Fruit fly (Drosophila melanogaster) whole organism, embryonic: ENCODE results near the gene mdlc.

Experiments
- Atf-2 ChIP-seq: fragments of 200-800 bp; sonication (Bioruptor generic); optimal IDR thresholded peaks from 2 replicates; lab custom pipeline; 2016; ENCODE audit warnings: missing biosample characterization, missing genetic modification characterization
- CG11398 ChIP-seq: fragments of 200-800 bp; sonication (Bioruptor generic); optimal IDR thresholded peaks from 2 replicates; lab custom pipeline; 2016; ENCODE audit warnings: missing biosample characterization, missing genetic modification characterization
- CG11696 ChIP-seq: fragments of 200-800 bp; sonication (Bioruptor generic); IDR thresholded peaks from 2 replicates; pipeline ENCODE4 v1.3.6; 2022; ENCODE audit warnings: missing biosample characterization, missing genetic modification characterization
- CG12219 ChIP-seq: fragments of 200-800 bp; sonication (Bioruptor generic); optimal IDR thresholded peaks from 3 replicates; lab custom pipeline; 2018; ENCODE audit warnings: missing biosample characterization, mild to moderate bottlenecking, missing genetic modification characterization
- CG12769 ChIP-seq: fragments of 200-800 bp; sonication (Bioruptor generic); optimal IDR thresholded peaks from 2 replicates; lab custom pipeline; 2019; ENCODE audit warnings: missing biosample characterization, mild to moderate bottlenecking, missing genetic modification characterization, moderate library complexity
- CG14050 ChIP-seq: fragments of 200-800 bp; sonication (Bioruptor generic); IDR thresholded peaks from 3 replicates; pipeline ENCODE4 v1.3.6; 2022; ENCODE audit warnings: missing biosample characterization, missing genetic modification characterization
- CG15696 ChIP-seq: fragments of 200-800 bp; sonication (Bioruptor generic); optimal IDR thresholded peaks from 2 replicates; lab custom pipeline; 2019; ENCODE audit warnings: missing biosample characterization, mild to moderate bottlenecking, missing genetic modification characterization, moderate library complexity
- CG16815 ChIP-seq: fragments of 200-800 bp; sonication (Bioruptor generic); optimal IDR thresholded peaks from 3 replicates; lab custom pipeline; 2017; ENCODE audit warnings: missing biosample characterization, mild to moderate bottlenecking, missing genetic modification characterization
- CG17385 ChIP-seq: fragments of 200-800 bp; sonication (Bioruptor generic); optimal IDR thresholded peaks from 3 replicates; lab custom pipeline; 2018; ENCODE audit warnings: missing biosample characterization, mild to moderate bottlenecking, missing genetic modification characterization
- CG18262 ChIP-seq: fragments of 200-800 bp; optimal IDR thresholded peaks from 3 replicates; lab custom pipeline; 2019; ENCODE audit warnings: missing biosample characterization, mild to moderate bottlenecking, missing genetic modification characterization, moderate library complexity
- CG2120 ChIP-seq: fragments of 200-800 bp; sonication (Bioruptor generic); optimal IDR thresholded peaks from 3 replicates; lab custom pipeline; 2016; ENCODE audit warnings: missing biosample characterization, missing genetic modification characterization
- CG2199 ChIP-seq: fragments of 200-800 bp; sonication (Bioruptor generic); IDR thresholded peaks from 3 replicates; pipeline ENCODE4 v1.3.6; 2022; ENCODE audit warnings: missing biosample characterization, missing genetic modification characterization
- CG2678 ChIP-seq: fragments of 200-800 bp; sonication (Bioruptor generic); optimal IDR thresholded peaks from 3 replicates; lab custom pipeline; 2019; ENCODE audit warnings: missing biosample characterization, mild to moderate bottlenecking, missing genetic modification characterization, moderate library complexity
- CG2712 ChIP-seq: fragments of 200-800 bp; optimal IDR thresholded peaks from 3 replicates; lab custom pipeline; 2019; ENCODE audit warnings: missing biosample characterization, mild to moderate bottlenecking, missing genetic modification characterization, moderate library complexity
- CG30431 ChIP-seq: fragments of 200-800 bp; sonication (Bioruptor generic); optimal IDR thresholded peaks from 2 replicates; lab custom pipeline; 2017; ENCODE audit warnings: missing biosample characterization, missing genetic modification characterization
- CG31365 ChIP-seq: fragments of 200-800 bp; sonication (Bioruptor generic); optimal IDR thresholded peaks from 2 replicates; lab custom pipeline; 2018; ENCODE audit warnings: missing biosample characterization, mild to moderate bottlenecking, missing genetic modification characterization
- CG4617 ChIP-seq: fragments of 200-800 bp; sonication (Bioruptor generic); optimal IDR thresholded peaks from 3 replicates; lab custom pipeline; 2016; ENCODE audit warnings: missing biosample characterization, missing genetic modification characterization, borderline replicate concordance
- CG6683 ChIP-seq: fragments of 200-800 bp; sonication (Bioruptor generic); optimal IDR thresholded peaks from 2 replicates; lab custom pipeline; 2017; ENCODE audit warnings: missing biosample characterization, mild to moderate bottlenecking, missing genetic modification characterization, missing genetic modification reagents
- CG6791 ChIP-seq: fragments of 200-800 bp; sonication (Bioruptor generic); IDR thresholded peaks from 3 replicates; pipeline ENCODE4 v1.3.6; 2022; ENCODE audit warnings: missing biosample characterization, missing genetic modification characterization; ENCODE audit not compliant: partially characterized antibody
- CG7963 ChIP-seq: fragments of 200-800 bp; sonication (Bioruptor generic); IDR thresholded peaks from 3 replicates; pipeline ENCODE4 v1.3.6; 2022; ENCODE audit warnings: missing biosample characterization, missing genetic modification characterization; ENCODE audit not compliant: partially characterized antibody
- CG8290 ChIP-seq, 3 experiments: fragments of 200-800 bp; sonication (Bioruptor generic); optimal IDR thresholded peaks; 2 replicates each; lab custom pipeline; 2016 to 2019; ENCODE audit warnings: missing biosample characterization in 3 of 3, missing genetic modification characterization in 3 of 3, mild to moderate bottlenecking in 2 of 3, moderate library complexity in 1 of 3
- Dref ChIP-seq: fragments of 200-800 bp; sonication (Bioruptor generic); IDR thresholded peaks from 2 replicates; pipeline ENCODE4 v1.3.6; 2022; ENCODE audit warnings: missing biosample characterization, missing genetic modification characterization
- Drgx ChIP-seq: fragments of 200-800 bp; sonication (Bioruptor generic); IDR thresholded peaks from 2 replicates; pipeline ENCODE4 v1.3.6; 2022; ENCODE audit warnings: missing biosample characterization, missing genetic modification characterization
- E2f2 ChIP-seq: fragments of 200-800 bp; sonication (Bioruptor generic); IDR thresholded peaks from 2 replicates; pipeline ENCODE4 v1.3.6; 2022; ENCODE audit warnings: missing biosample characterization, missing genetic modification characterization
- Ets97D ChIP-seq: fragments of 200-800 bp; sonication (Bioruptor generic); optimal IDR thresholded peaks from 3 replicates; lab custom pipeline; 2016; ENCODE audit warnings: missing biosample characterization, missing genetic modification characterization
- Hsf ChIP-seq: fragments of 200-800 bp; sonication (Bioruptor generic); optimal IDR thresholded peaks from 3 replicates; lab custom pipeline; 2016; ENCODE audit warnings: missing biosample characterization, missing genetic modification characterization
- Jarid2 ChIP-seq: fragments of 200-800 bp; sonication (Bioruptor generic); optimal IDR thresholded peaks from 3 replicates; lab custom pipeline; 2017; ENCODE audit warnings: mild to moderate bottlenecking, missing biosample characterization, missing genetic modification reagents, missing genetic modification characterization
- Nf-YC ChIP-seq: fragments of 200-800 bp; optimal IDR thresholded peaks from 3 replicates; lab custom pipeline; 2019; ENCODE audit warnings: missing biosample characterization, mild to moderate bottlenecking, missing genetic modification characterization, moderate library complexity
- Oli ChIP-seq: fragments of 200-800 bp; sonication (Bioruptor generic); optimal IDR thresholded peaks from 2 replicates; lab custom pipeline; 2018; ENCODE audit warnings: missing biosample characterization, mild to moderate bottlenecking, missing genetic modification characterization, moderate library complexity
- PHDP ChIP-seq: fragments of 200-800 bp; sonication (Bioruptor generic); optimal IDR thresholded peaks from 3 replicates; lab custom pipeline; 2018; ENCODE audit warnings: missing biosample characterization, mild to moderate bottlenecking, missing genetic modification characterization, moderate library complexity
- Ravus ChIP-seq: fragments of 200-800 bp; sonication (Bioruptor generic); IDR thresholded peaks from 2 replicates; pipeline ENCODE4 v1.3.6; 2022; ENCODE audit warnings: missing biosample characterization, missing genetic modification characterization
- Taf1 ChIP-seq: fragments of 200-800 bp; sonication (Bioruptor generic); IDR thresholded peaks from 2 replicates; pipeline ENCODE4 v1.3.6; 2022; ENCODE audit warnings: missing biosample characterization, missing genetic modification characterization
- Vsx1 ChIP-seq: fragments of 200-800 bp; sonication (Bioruptor generic); optimal IDR thresholded peaks from 2 replicates; lab custom pipeline; 2017; ENCODE audit warnings: missing biosample characterization, mild to moderate bottlenecking, missing genetic modification characterization, missing genetic modification reagents
- bbx ChIP-seq: fragments of 200-800 bp; sonication (Bioruptor generic); IDR thresholded peaks from 2 replicates; pipeline ENCODE4 v1.3.6; 2022; ENCODE audit warnings: missing biosample characterization, missing genetic modification characterization; ENCODE audit not compliant: partially characterized antibody
- en ChIP-seq: fragments of 200-800 bp; sonication (Bioruptor generic); optimal IDR thresholded peaks from 2 replicates; lab custom pipeline; 2016; ENCODE audit warnings: missing biosample characterization, missing genetic modification characterization
- fd102C ChIP-seq: fragments of 200-800 bp; sonication (Bioruptor generic); optimal IDR thresholded peaks from 2 replicates; lab custom pipeline; 2018; ENCODE audit warnings: missing biosample characterization, mild to moderate bottlenecking, missing genetic modification characterization, moderate library complexity
- grau ChIP-seq: fragments of 200-800 bp; optimal IDR thresholded peaks from 3 replicates; lab custom pipeline; 2019; ENCODE audit warnings: missing biosample characterization, mild to moderate bottlenecking, missing genetic modification characterization, moderate library complexity
- hbn ChIP-seq: fragments of 200-800 bp; sonication (Bioruptor generic); IDR thresholded peaks from 2 replicates; pipeline ENCODE4 v1.3.6; 2022; ENCODE audit warnings: missing biosample characterization, missing genetic modification characterization; ENCODE audit not compliant: partially characterized antibody
- kay ChIP-seq: fragments of 200-800 bp; sonication (Bioruptor generic); optimal IDR thresholded peaks from 2 replicates; lab custom pipeline; 2016; ENCODE audit warnings: missing biosample characterization, missing genetic modification characterization
- knrl ChIP-seq: fragments of 200-800 bp; sonication (Bioruptor generic); IDR thresholded peaks from 3 replicates; pipeline ENCODE4 v1.3.6; 2022; ENCODE audit warnings: missing biosample characterization, missing genetic modification characterization; ENCODE audit not compliant: partially characterized antibody
- nom ChIP-seq: fragments of 200-800 bp; sonication (Bioruptor generic); optimal IDR thresholded peaks from 2 replicates; lab custom pipeline; 2017; ENCODE audit warnings: missing biosample characterization, missing genetic modification characterization, mild to moderate bottlenecking, moderate library complexity, missing genetic modification reagents
- pnt ChIP-seq: fragments of 200-800 bp; sonication (Bioruptor generic); optimal IDR thresholded peaks from 3 replicates; lab custom pipeline; 2016; ENCODE audit warnings: missing biosample characterization, missing genetic modification characterization
- salm ChIP-seq: fragments of 200-800 bp; sonication (Bioruptor generic); optimal IDR thresholded peaks from 2 replicates; lab custom pipeline; 2018; ENCODE audit warnings: missing biosample characterization, mild to moderate bottlenecking, missing genetic modification characterization
- scrt ChIP-seq: fragments of 200-800 bp; sonication (Bioruptor generic); optimal IDR thresholded peaks from 2 replicates; lab custom pipeline; 2018; ENCODE audit warnings: missing biosample characterization, mild to moderate bottlenecking, missing genetic modification characterization, moderate library complexity
- sqz ChIP-seq: fragments of 200-800 bp; sonication (Bioruptor generic); optimal IDR thresholded peaks from 3 replicates; lab custom pipeline; 2018; ENCODE audit warnings: missing biosample characterization, mild to moderate bottlenecking, missing genetic modification characterization
- ttk ChIP-seq: fragments of 200-800 bp; sonication (Bioruptor generic); IDR thresholded peaks from 2 replicates; pipeline ENCODE4 v2.1.2; 2022; ENCODE audit warnings: missing biosample characterization, missing genetic modification characterization
- wdn ChIP-seq: fragments of 200-800 bp; sonication (Bioruptor generic); IDR thresholded peaks from 2 replicates; pipeline ENCODE4 v1.3.6; 2022; ENCODE audit warnings: missing biosample characterization, missing genetic modification characterization
- zen2 ChIP-seq: fragments of 200-800 bp; sonication (Bioruptor generic); IDR thresholded peaks from 3 replicates; pipeline ENCODE4 v1.3.6; 2022; ENCODE audit warnings: missing biosample characterization, missing genetic modification characterization; ENCODE audit not compliant: partially characterized antibody

Gene mdlc

dm6 chr3R:20031043-20031763 is 26.3 kb upstream of the mdlc start, which contains the start of gene trem (continued):
- TF ChIP-seq E2f2 (GFP tag; lab: Robert Waterston, UW) (peak; percentile 27; the same call in 1 of the 2 replicates), CG7963 (no peak), Oli (peak; percentile 77), CG6791 (GFP tag; lab: Robert Waterston, UW) (no peak), CG12769 (no peak), sqz (GFP tag; lab: Kevin White, UChicago) (no peak), scrt (no peak), Nf-YC (tag; lab: Kevin White, UChicago) (peak; percentile 69), Jarid2 (GFP tag; lab: Kevin White, UChicago) (no peak), hbn (GFP tag; lab: Robert Waterston, UW) (no peak), CG11398 (GFP tag; lab: Kevin White, UChicago) (no peak), Hsf (GFP tag; lab: Kevin White, UChicago) (peak; percentile 67), CG11696 (no peak), nom (GFP tag; lab: Kevin White, UChicago) (no peak), CG8290 (GFP tag; optimal IDR thresholded peaks at IDR 0.05; lab: Kevin White, UChicago) (peak; percentile 49), CG8290 (tag; optimal IDR thresholded peaks at IDR 0.05; lab: Kevin White, UChicago) (no peak), salm (tag; lab: Kevin White, UChicago) (no peak), CG2120 (peak; percentile 76), Dref (GFP tag; lab: Robert Waterston, UW) (0 out of 2 replicates have a peak, but pooled peaks have one; percentile 20), CG6683 (GFP tag; lab: Kevin White, UChicago) (peak; percentile 13), Atf-2 (no peak), CG14050 (GFP tag; lab: Robert Waterston, UW) (peak; percentile 25; the same call in 1 of the 3 replicates), ttk (GFP tag; lab: Robert Waterston, UW) (peak; percentile 50; the same call in 1 of the 2 replicates), CG12219 (GFP tag; lab: Kevin White, UChicago) (peak; percentile 20), PHDP (peak; percentile 67), knrl (GFP tag; lab: Robert Waterston, UW) (no peak), Vsx1 (no peak), Drgx (GFP tag; lab: Robert Waterston, UW) (peak; percentile 36; the same call in 1 of the 2 replicates), CG2712 (tag; lab: Kevin White, UChicago) (peak; percentile 81), CG31365 (tag; lab: Kevin White, UChicago) (no peak), grau (peak; percentile 99), CG18262 (tag; lab: Kevin White, UChicago) (peak; percentile 81), wdn (GFP tag; lab: Robert Waterston, UW) (peak; percentile 5; the same call in 1 of the 2 replicates), CG17385 (GFP tag; lab: Kevin White, UChicago) (peak; percentile 68), Ets97D (GFP tag; lab: Kevin White, UChicago) (peak; percentile 3), kay (GFP tag; lab: Kevin White, UChicago) (no peak), CG4617 (GFP tag; lab: Kevin White, UChicago) (peak; percentile 21), pnt (GFP tag; lab: Kevin White, UChicago) (peak; percentile 61), Ravus (no peak), CG15696 (tag; lab: Kevin White, UChicago) (peak; percentile 73), CG2199 (GFP tag; lab: Robert Waterston, UW) (no peak), bbx (GFP tag; lab: Robert Waterston, UW) (no peak), CG30431 (peak; percentile 50), zen2 (GFP tag; lab: Robert Waterston, UW) (no peak), Taf1 (GFP tag; lab: Robert Waterston, UW) (no peak), CG2678 (tag; lab: Kevin White, UChicago) (peak; percentile 83), CG16815 (peak; percentile 88), en (GFP tag; lab: Kevin White, UChicago) (no peak), fd102C (GFP tag; lab: Kevin White, UChicago) (no peak)
